Fruit fly (Drosophila melanogaster) whole organism: ENCODE results near the gene kz.

Experiments
- CG8478 ChIP-seq: fragments of >200 bp; optimal IDR thresholded peaks from 2 replicates; lab custom pipeline; 2018; ENCODE audit warnings: inconsistent platforms
- Dll ChIP-seq: fragments of >200 bp; optimal IDR thresholded peaks from 2 replicates; lab custom pipeline; 2017
- EcR ChIP-seq, 2 experiments: fragments of >200 bp; optimal IDR thresholded peaks; 2 replicates each; lab custom pipeline; 2017; ENCODE audit warnings: missing biosample characterization in 2 of 2, missing genetic modification characterization in 2 of 2, missing genetic modification reagents in 2 of 2
- pan ChIP-seq: fragments of >200 bp; optimal IDR thresholded peaks from 2 replicates; lab custom pipeline; 2017
- psq ChIP-seq: fragments of >200 bp; optimal IDR thresholded peaks from 2 replicates; lab custom pipeline; 2017
- usp ChIP-seq: fragments of >200 bp; optimal IDR thresholded peaks from 2 replicates; lab custom pipeline; 2017; ENCODE audit warnings: missing biosample characterization, missing genetic modification characterization, mixed read lengths

Gene kz

dm6 chrX:2199303-2199702, 42.5 kb downstream of the kz start:
- TF ChIP-seq Dll = no peak
- no peak for TF ChIP-seq psq (lab: Kevin White, UChicago)
- TF ChIP-seq CG8478 (lab: Kevin White, UChicago) = no peak
- TF ChIP-seq usp (GFP tag; lab: Kevin White, UChicago) = no peak
- TF ChIP-seq EcR (GFP tag; optimal IDR thresholded peaks at IDR 0.05; lab: Kevin White, UChicago) = no peak
- TF ChIP-seq pan (lab: Kevin White, UChicago) = no peak

dm6 chrX:2198272-2198571, 43.6 kb downstream of the kz start:
- TF ChIP-seq usp (GFP tag; lab: Kevin White, UChicago) = no peak

- TF ChIP-seq psq (lab: Kevin White, UChicago) (no peak), pan (lab: Kevin White, UChicago) (no peak), EcR (GFP tag; optimal IDR thresholded peaks at IDR 0.05; lab: Kevin White, UChicago) (no peak), Dll (no peak), usp (GFP tag; lab: Kevin White, UChicago) (no peak), CG8478 (lab: Kevin White, UChicago) (no peak)
These were observed 44.2 kb downstream of the kz start for dm6 chrX:2197414-2198271.

dm6 chrX:2196086-2196732, 45.6 kb downstream of the kz start:
- no peak for TF ChIP-seq pan (lab: Kevin White, UChicago)
- no peak for TF ChIP-seq EcR (GFP tag; optimal IDR thresholded peaks at IDR 0.05; lab: Kevin White, UChicago)
- TF ChIP-seq usp (GFP tag; lab: Kevin White, UChicago) = no peak
- no peak for TF ChIP-seq CG8478 (lab: Kevin White, UChicago)
- TF ChIP-seq Dll = no peak
- TF ChIP-seq psq (lab: Kevin White, UChicago) = no peak

dm6 chrX:2194208-2195094, 47.4 kb downstream of the kz start:
- peak; percentile 87 for TF ChIP-seq Dll
- no peak for TF ChIP-seq psq (lab: Kevin White, UChicago)

- TF ChIP-seq usp (GFP tag; lab: Kevin White, UChicago) (no peak), psq (lab: Kevin White, UChicago) (no peak), pan (lab: Kevin White, UChicago) (no peak), EcR (GFP tag; optimal IDR thresholded peaks at IDR 0.05; lab: Kevin White, UChicago) (no peak), Dll (no peak), CG8478 (lab: Kevin White, UChicago) (no peak)
These were observed 48.0 kb downstream of the kz start, which contains the start of gene CG14053 for dm6 chrX:2193809-2194207. CG14053 (minus strand) TSS chrX:2193909.

dm6 chrX:2193158-2193557, 48.7 kb downstream of the kz start:
- no peak for TF ChIP-seq EcR (GFP tag; optimal IDR thresholded peaks at IDR 0.05; lab: Kevin White, UChicago)
- no peak for TF ChIP-seq usp (GFP tag; lab: Kevin White, UChicago)
- TF ChIP-seq psq (lab: Kevin White, UChicago) = no peak
- TF ChIP-seq Dll = no peak
- TF ChIP-seq pan (lab: Kevin White, UChicago) = no peak
- TF ChIP-seq CG8478 (lab: Kevin White, UChicago) = no peak

dm6 chrX:2191896-2192295, 49.9 kb downstream of the kz start:
- TF ChIP-seq pan (lab: Kevin White, UChicago) = no peak
- TF ChIP-seq Dll = no peak
- no peak for TF ChIP-seq usp (GFP tag; lab: Kevin White, UChicago)
- no peak for TF ChIP-seq EcR (GFP tag; optimal IDR thresholded peaks at IDR 0.05; lab: Kevin White, UChicago)
- no peak for TF ChIP-seq psq (lab: Kevin White, UChicago)
- no peak for TF ChIP-seq CG8478 (lab: Kevin White, UChicago)

dm6 chrX:2188888-2189287, 52.9 kb downstream of the kz start, which contains the start of gene Mct1:
Mct1 (plus strand) TSS chrX:2189188.
- TF ChIP-seq psq (lab: Kevin White, UChicago) = no peak
- no peak for TF ChIP-seq Dll
- no peak for TF ChIP-seq CG8478 (lab: Kevin White, UChicago)
- no peak for TF ChIP-seq pan (lab: Kevin White, UChicago)
- no peak for TF ChIP-seq usp (GFP tag; lab: Kevin White, UChicago)
